Fruit fly (Drosophila melanogaster) whole organism, pupa: ENCODE results near the gene Psf3.

Experiments
- CG10348 ChIP-seq: fragments of 200-800 bp; sonication (Bioruptor generic); IDR thresholded peaks from 2 replicates; pipeline ENCODE4 v1.3.6; 2022; ENCODE audit warnings: missing biosample characterization, missing genetic modification characterization
- CG13204 ChIP-seq: fragments of 200-800 bp; sonication (Bioruptor generic); optimal IDR thresholded peaks from 2 replicates; lab custom pipeline; 2018; ENCODE audit warnings: missing biosample characterization, mild to moderate bottlenecking, missing genetic modification characterization, moderate library complexity
- CG14655 ChIP-seq: fragments of 200-800 bp; sonication (Bioruptor generic); optimal IDR thresholded peaks from 3 replicates; lab custom pipeline; 2017; ENCODE audit warnings: mild to moderate bottlenecking, missing biosample characterization, missing genetic modification reagents, missing genetic modification characterization
- CG15710 ChIP-seq: fragments of 200-800 bp; sonication (Bioruptor generic); optimal IDR thresholded peaks from 2 replicates; lab custom pipeline; 2018; ENCODE audit warnings: missing biosample characterization, mild to moderate bottlenecking, missing genetic modification characterization, moderate library complexity
- CG17806 ChIP-seq: fragments of 200-800 bp; sonication (Bioruptor generic); optimal IDR thresholded peaks from 2 replicates; lab custom pipeline; 2018; ENCODE audit warnings: missing biosample characterization, mild to moderate bottlenecking, missing genetic modification characterization, moderate library complexity
- CG32121 ChIP-seq: fragments of 200-800 bp; sonication (Bioruptor generic); IDR thresholded peaks from 2 replicates; pipeline ENCODE4 v1.3.6; 2022; ENCODE audit warnings: missing biosample characterization, missing genetic modification characterization
- CG34367 ChIP-seq: fragments of 200-800 bp; sonication (Bioruptor generic); optimal IDR thresholded peaks from 2 replicates; lab custom pipeline; 2018; ENCODE audit warnings: missing biosample characterization, mild to moderate bottlenecking, missing genetic modification characterization
- CG4496 ChIP-seq: fragments of 200-800 bp; sonication (Bioruptor generic); IDR thresholded peaks from 3 replicates; pipeline ENCODE4 v1.3.6; 2022; ENCODE audit warnings: missing biosample characterization, missing genetic modification characterization
- CG8159 ChIP-seq: fragments of 200-800 bp; sonication (Bioruptor generic); optimal IDR thresholded peaks from 3 replicates; lab custom pipeline; 2018; ENCODE audit warnings: missing biosample characterization, mild to moderate bottlenecking, missing genetic modification characterization, moderate library complexity
- CG8301 ChIP-seq: fragments of 200-800 bp; sonication (Bioruptor generic); optimal IDR thresholded peaks from 2 replicates; lab custom pipeline; 2018; ENCODE audit warnings: missing biosample characterization, mild to moderate bottlenecking, missing genetic modification characterization
- CG9948 ChIP-seq: fragments of 200-800 bp; sonication (Bioruptor generic); optimal IDR thresholded peaks from 2 replicates; lab custom pipeline; 2018; ENCODE audit warnings: missing biosample characterization, mild to moderate bottlenecking, missing genetic modification characterization, moderate library complexity
- D1 ChIP-seq: fragments of 200-800 bp; sonication (Bioruptor generic); optimal IDR thresholded peaks from 2 replicates; lab custom pipeline; 2018; ENCODE audit warnings: missing biosample characterization, mild to moderate bottlenecking, missing genetic modification characterization, moderate library complexity
- EcR ChIP-seq: fragments of 200-800 bp; sonication (Bioruptor generic); optimal IDR thresholded peaks from 3 replicates; lab custom pipeline; 2019; ENCODE audit warnings: missing biosample characterization, missing genetic modification characterization, mild to moderate bottlenecking, moderate library complexity, missing genetic modification reagents
- Ets98B ChIP-seq: fragments of 200-800 bp; sonication (Bioruptor generic); IDR thresholded peaks from 2 replicates; pipeline ENCODE4 v1.3.6; 2022; ENCODE audit warnings: missing biosample characterization, missing genetic modification characterization
- Pif1A ChIP-seq: fragments of 200-800 bp; sonication (Bioruptor generic); optimal IDR thresholded peaks from 3 replicates; lab custom pipeline; 2016; ENCODE audit warnings: missing biosample characterization, missing genetic modification characterization
- Pif1B ChIP-seq: fragments of 200-800 bp; sonication (Bioruptor generic); optimal IDR thresholded peaks from 3 replicates; lab custom pipeline; 2016; ENCODE audit warnings: missing biosample characterization, missing genetic modification characterization
- Snoo ChIP-seq: fragments of 200-800 bp; sonication (Bioruptor generic); optimal IDR thresholded peaks from 3 replicates; lab custom pipeline; 2017; ENCODE audit warnings: missing biosample characterization, mild to moderate bottlenecking, missing genetic modification characterization, inconsistent platforms
- fd96Ca ChIP-seq: fragments of 200-800 bp; sonication (Bioruptor generic); IDR thresholded peaks from 3 replicates; pipeline ENCODE4 v1.3.6; 2022; ENCODE audit warnings: missing biosample characterization, missing genetic modification characterization
- gl ChIP-seq: fragments of 200-800 bp; sonication (Bioruptor generic); optimal IDR thresholded peaks from 2 replicates; lab custom pipeline; 2018; ENCODE audit warnings: missing biosample characterization, mild to moderate bottlenecking, missing genetic modification characterization
- rn ChIP-seq: fragments of 200-800 bp; sonication (Bioruptor generic); IDR thresholded peaks from 2 replicates; pipeline ENCODE4 v1.3.6; 2022; ENCODE audit warnings: missing biosample characterization, missing genetic modification characterization

The Psf3 gene

DNA sequence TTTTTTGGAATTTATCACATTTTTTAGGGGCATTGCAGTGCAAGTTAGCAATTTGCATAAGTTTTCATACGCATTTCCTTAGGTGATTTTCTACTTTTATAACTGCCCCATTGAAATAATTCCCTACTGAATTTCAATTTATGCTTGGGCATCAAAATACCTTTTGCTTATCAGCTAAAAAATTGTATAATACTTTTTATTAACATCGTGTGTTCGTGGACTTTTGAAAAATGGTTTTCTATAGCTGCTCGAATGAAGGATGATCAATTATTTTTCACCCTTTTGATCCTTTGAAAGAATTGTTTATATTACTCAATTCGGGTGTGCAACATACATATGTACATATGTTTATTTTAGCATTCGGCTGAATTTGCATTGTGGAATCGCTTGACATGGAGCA is 23.5 kb downstream of the Psf3 start:
- TF ChIP-seq gl (tag; lab: Kevin White, UChicago) (no peak), CG15710 (tag; lab: Kevin White, UChicago) (no peak), CG17806 (tag; lab: Kevin White, UChicago) (no peak), CG8159 (tag; lab: Kevin White, UChicago) (no peak), CG10348 (GFP tag; lab: Robert Waterston, UW) (no peak), CG4496 (no peak), CG13204 (GFP tag; lab: Kevin White, UChicago) (no peak), Pif1A (no peak), Snoo (tag; lab: Kevin White, UChicago) (no peak), fd96Ca (no peak), Pif1B (GFP tag; lab: Kevin White, UChicago) (no peak), CG9948 (tag; lab: Kevin White, UChicago) (no peak), CG34367 (tag; lab: Kevin White, UChicago) (no peak), Ets98B (no peak), CG14655 (no peak), rn (GFP tag; lab: Robert Waterston, UW) (no peak)

DNA sequence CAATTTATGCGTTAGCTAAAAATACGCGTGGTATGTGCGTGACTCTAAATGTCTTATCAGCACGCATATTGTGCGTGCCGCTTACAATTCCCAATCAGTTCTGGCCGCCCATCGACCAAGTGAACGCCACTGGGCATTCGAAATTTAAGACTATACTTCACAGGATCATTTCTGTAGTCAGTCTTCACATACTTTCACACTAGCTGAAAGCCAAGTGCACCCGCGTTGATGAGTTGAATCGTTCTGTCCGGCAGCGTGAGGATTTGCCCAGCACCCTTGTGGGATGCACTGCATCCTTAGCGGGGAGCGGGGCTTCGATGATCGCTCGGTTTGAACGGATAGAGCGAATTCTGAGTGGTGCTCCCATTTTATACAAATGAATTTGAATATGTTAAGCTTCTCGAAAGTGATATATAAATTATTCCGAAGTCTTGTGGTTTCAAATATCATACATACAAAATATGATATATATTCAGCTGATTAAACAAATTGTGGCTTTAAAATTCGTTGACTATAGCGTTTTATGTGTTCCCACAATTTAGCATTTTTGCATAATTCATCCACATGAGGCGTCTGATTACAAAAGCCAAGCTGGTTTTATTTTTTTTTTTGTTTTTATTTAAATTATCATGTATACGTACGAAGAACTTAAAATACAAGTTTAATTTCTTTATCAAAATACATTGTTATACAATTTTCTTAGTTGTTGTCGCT is 37.5 kb downstream of the Psf3 start:
- 0 out of 2 replicates have a peak, but pooled peaks have one; percentile 23 for TF ChIP-seq CG32121
- no peak for TF ChIP-seq CG4496
- TF ChIP-seq, all 21 proteins: peak for 1

DNA sequence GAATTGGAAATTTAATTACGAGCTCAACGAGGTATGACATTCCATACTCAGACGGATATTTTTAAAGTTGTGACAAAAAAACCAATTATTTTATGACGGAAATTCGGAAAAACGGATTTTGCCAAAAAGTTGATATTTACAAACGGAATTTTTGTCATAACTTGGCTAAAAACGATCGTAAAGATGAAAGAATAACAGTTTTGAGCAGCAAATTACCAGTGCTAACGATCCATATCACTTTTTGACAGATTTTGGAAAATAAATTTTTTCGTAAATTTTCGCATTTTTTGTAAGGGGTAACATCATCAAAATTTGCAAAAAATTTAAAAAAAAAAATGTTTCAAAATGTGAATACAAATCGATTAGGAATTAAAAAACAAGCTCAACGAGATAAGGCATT is 45.2 kb downstream of the Psf3 start:
- TF ChIP-seq CG13204 (GFP tag; lab: Kevin White, UChicago) = no peak
- no peak for TF ChIP-seq CG15710 (tag; lab: Kevin White, UChicago)
- TF ChIP-seq rn (GFP tag; lab: Robert Waterston, UW) = no peak
- no peak for TF ChIP-seq Pif1B (GFP tag; lab: Kevin White, UChicago)
- TF ChIP-seq CG8301 (tag; lab: Kevin White, UChicago) = no peak
- TF ChIP-seq CG10348 (GFP tag; lab: Robert Waterston, UW) = no peak
- no peak for TF ChIP-seq CG8159 (tag; lab: Kevin White, UChicago)
- TF ChIP-seq Pif1A = no peak
- TF ChIP-seq EcR (GFP tag; lab: Kevin White, UChicago) = no peak
- no peak for TF ChIP-seq D1 (tag; lab: Kevin White, UChicago)
- no peak for TF ChIP-seq CG17806 (tag; lab: Kevin White, UChicago)
- TF ChIP-seq CG34367 (tag; lab: Kevin White, UChicago) = no peak
- TF ChIP-seq CG4496 = no peak
- TF ChIP-seq CG9948 (tag; lab: Kevin White, UChicago) = no peak
- no peak for TF ChIP-seq fd96Ca
- TF ChIP-seq gl (tag; lab: Kevin White, UChicago) = no peak
- no peak for TF ChIP-seq CG14655
- TF ChIP-seq, all 21 proteins: peak for 0
